ENCODE assay signal across 4 worm cellular contexts in genomic region chrIV:11769769-11770168, ce11.
TF ChIP-seq lines count a peak whose summit lies in the region.

No protein-coding gene starts in this region.

TF ChIP-seq in whole organism, L2 larva, 48 proteins besides CTCF, POLR2A, EP300 and RAD21:
- TF ChIP-seq sma-9 (GFP tag; optimal IDR thresholded peaks at IDR 0.05; lab: Kevin White, UChicago), result peak; percentile 31
- TF ChIP-seq sma-9 (tag; optimal IDR thresholded peaks at IDR 0.05; lab: Kevin White, UChicago), result no peak
- TF ChIP-seq lin-39 (tag; optimal IDR thresholded peaks at IDR 0.05; lab: Kevin White, UChicago), result no peak
- TF ChIP-seq nhr-21 (tag; optimal IDR thresholded peaks at IDR 0.05; lab: Kevin White, UChicago), result no peak
- no peak for TF ChIP-seq ztf-4 (tag; optimal IDR thresholded peaks at IDR 0.05; lab: Kevin White, UChicago)
TF ChIP-seq in whole organism, L2 larva: peak in this region for 1.

TF ChIP-seq in whole organism, L3 larva, 47 proteins besides CTCF, POLR2A, EP300 and RAD21:
- TF ChIP-seq nhr-12 (tag; optimal IDR thresholded peaks at IDR 0.05; lab: Kevin White, UChicago), result no peak
- TF ChIP-seq unc-62 (GFP tag; optimal IDR thresholded peaks at IDR 0.05; lab: Kevin White, UChicago), result no peak
- no peak for TF ChIP-seq nhr-11 (tag; optimal IDR thresholded peaks at IDR 0.05; lab: Kevin White, UChicago)
- TF ChIP-seq elt-2 (tag; optimal IDR thresholded peaks at IDR 0.05; lab: Kevin White, UChicago), result peak; percentile 63
- peak; percentile 38 for TF ChIP-seq pqm-1 (tag; optimal IDR thresholded peaks at IDR 0.05; lab: Kevin White, UChicago)
- no peak for TF ChIP-seq sea-2 (GFP tag; optimal IDR thresholded peaks at IDR 0.05; lab: Kevin White, UChicago)
- no peak for TF ChIP-seq ZK546.5 (tag; optimal IDR thresholded peaks at IDR 0.05; lab: Kevin White, UChicago)

TF ChIP-seq in whole organism, L4 larva, 104 proteins besides CTCF, POLR2A, EP300 and RAD21:
- no peak for TF ChIP-seq nhr-111 (GFP tag; optimal IDR thresholded peaks at IDR 0.05; lab: Kevin White, UChicago)
- no peak for TF ChIP-seq R02D3.7 (tag; optimal IDR thresholded peaks at IDR 0.05; lab: Kevin White, UChicago)
- no peak for TF ChIP-seq F44E2.7 (GFP tag; IDR thresholded peaks at IDR 0.05; lab: Robert Waterston, UW)
- TF ChIP-seq spr-3 (GFP tag; optimal IDR thresholded peaks at IDR 0.05; lab: Kevin White, UChicago), result no peak
- TF ChIP-seq madf-5 (GFP tag; IDR thresholded peaks at IDR 0.05; lab: Robert Waterston, UW), result no peak
- TF ChIP-seq nhr-42 (GFP tag; IDR thresholded peaks at IDR 0.05; lab: Robert Waterston, UW), result no peak
- TF ChIP-seq nhr-25 (tag; optimal IDR thresholded peaks at IDR 0.05; lab: Kevin White, UChicago; ENCODE audit: borderline replicate concordance, insufficient read depth), result no peak
- no peak for TF ChIP-seq ceh-82 (tag; optimal IDR thresholded peaks at IDR 0.05; lab: Kevin White, UChicago)
- peak; percentile 43 for TF ChIP-seq dve-1 (tag; optimal IDR thresholded peaks at IDR 0.05; lab: Kevin White, UChicago; ENCODE audit: insufficient read depth)
- TF ChIP-seq lin-15B (tag; optimal IDR thresholded peaks at IDR 0.05; lab: Kevin White, UChicago), result no peak
- TF ChIP-seq mes-2 (tag; optimal IDR thresholded peaks at IDR 0.05; lab: Kevin White, UChicago; ENCODE audit: poor library complexity, severe bottlenecking), result no peak
- no peak for TF ChIP-seq lin-38 (GFP tag; IDR thresholded peaks at IDR 0.05; lab: Robert Waterston, UW)
- no peak for TF ChIP-seq nhr-48 (tag; optimal IDR thresholded peaks at IDR 0.05; lab: Kevin White, UChicago)
- TF ChIP-seq ZK337.2 (GFP tag; IDR thresholded peaks at IDR 0.05; lab: Robert Waterston, UW), result no peak
- TF ChIP-seq nhr-28 (tag; optimal IDR thresholded peaks at IDR 0.05; lab: Kevin White, UChicago), result peak; percentile 27
- no peak for TF ChIP-seq nhr-102 (tag; optimal IDR thresholded peaks at IDR 0.05; lab: Kevin White, UChicago)
- no peak for TF ChIP-seq pha-4 (GFP tag; IDR thresholded peaks at IDR 0.05; lab: Robert Waterston, UW)
- TF ChIP-seq pha-4 (tag; optimal IDR thresholded peaks at IDR 0.05; lab: Kevin White, UChicago), result no peak
- no peak for TF ChIP-seq daf-16 (GFP tag; optimal IDR thresholded peaks at IDR 0.05; lab: Kevin White, UChicago)
- peak; percentile 36 for TF ChIP-seq daf-16 (tag; optimal IDR thresholded peaks at IDR 0.05; lab: Kevin White, UChicago)
- peak; percentile 7 for TF ChIP-seq hlh-11 (tag; optimal IDR thresholded peaks at IDR 0.05; lab: Kevin White, UChicago)
- no peak for TF ChIP-seq nhr-6 (tag; optimal IDR thresholded peaks at IDR 0.05; lab: Kevin White, UChicago)
- TF ChIP-seq ctbp-1 (GFP tag; IDR thresholded peaks at IDR 0.05; lab: Robert Waterston, UW), result no peak
- TF ChIP-seq Y75B8A.6 (GFP tag; IDR thresholded peaks at IDR 0.05; lab: Robert Waterston, UW), result no peak
- no peak for TF ChIP-seq F49E8.2 (tag; optimal IDR thresholded peaks at IDR 0.05; lab: Kevin White, UChicago; ENCODE audit: borderline replicate concordance)
- no peak for TF ChIP-seq zfp-2 (tag; optimal IDR thresholded peaks at IDR 0.05; lab: Kevin White, UChicago)
- no peak for TF ChIP-seq unc-39 (tag; optimal IDR thresholded peaks at IDR 0.05; lab: Kevin White, UChicago)
- TF ChIP-seq dmd-6 (GFP tag; IDR thresholded peaks at IDR 0.05; lab: Robert Waterston, UW), result peak; percentile 79
- no peak for TF ChIP-seq D1046.2 (GFP tag; IDR thresholded peaks at IDR 0.05; lab: Robert Waterston, UW)
- TF ChIP-seq php-3 (GFP tag; IDR thresholded peaks at IDR 0.05; lab: Robert Waterston, UW), result no peak
- TF ChIP-seq fos-1 (tag; optimal IDR thresholded peaks at IDR 0.05; lab: Kevin White, UChicago), result no peak
- TF ChIP-seq Y48G9A.11 (GFP tag; IDR thresholded peaks at IDR 0.05; lab: Robert Waterston, UW), result no peak
- no peak for TF ChIP-seq ceh-20 (GFP tag; IDR thresholded peaks at IDR 0.05; lab: Robert Waterston, UW)
- no peak for TF ChIP-seq T20F7.1 (GFP tag; optimal IDR thresholded peaks at IDR 0.05; lab: Kevin White, UChicago)
TF ChIP-seq in whole organism, L4 larva: peak in this region for 5.

TF ChIP-seq in whole organism, young adult, 124 proteins besides CTCF, POLR2A, EP300 and RAD21:
- TF ChIP-seq nhr-80 (tag; optimal IDR thresholded peaks at IDR 0.05; lab: Kevin White, UChicago) (peak; percentile 24), F57C9.4 (tag; optimal IDR thresholded peaks at IDR 0.05; lab: Kevin White, UChicago) (no peak), efl-1 (GFP tag; optimal IDR thresholded peaks at IDR 0.05; lab: Kevin White, UChicago) (no peak), D2030.7 (GFP tag; IDR thresholded peaks at IDR 0.05; lab: Robert Waterston, UW) (no peak), snpc-4 (GFP tag; optimal IDR thresholded peaks at IDR 0.05; lab: Kevin White, UChicago) (no peak), snpc-4 (tag; optimal IDR thresholded peaks at IDR 0.05; lab: Kevin White, UChicago) (no peak), rcor-1 (GFP tag; IDR thresholded peaks at IDR 0.05; lab: Robert Waterston, UW) (no peak)
